Worm (Caenorhabditis elegans) whole organism, early embryonic: ENCODE results near the gene C08A9.3.

Source experiments
- F13C5.2 ChIP-seq: sonication (generic microtip); optimal IDR thresholded peaks from 2 replicates; lab custom pipeline; 2017; ENCODE audit warnings: mild to moderate bottlenecking, missing genetic modification characterization, inconsistent platforms, missing compliant biosample characterization
- aly-1 ChIP-seq: sonication (generic microtip); optimal IDR thresholded peaks from 2 replicates; lab custom pipeline; 2016; ENCODE audit warnings: missing genetic modification characterization, missing compliant biosample characterization
- ama-1 ChIP-seq: fragments of 150-350 bp; optimal IDR thresholded peaks from 2 replicates; lab custom pipeline; 2014
- ceh-13 ChIP-seq: fragments of 200-800 bp; sonication (Bioruptor generic); optimal IDR thresholded peaks from 2 replicates; lab custom pipeline; 2018; ENCODE audit warnings: mild to moderate bottlenecking, missing genetic modification characterization, missing compliant biosample characterization
- ets-7 ChIP-seq: sonication (generic microtip); optimal IDR thresholded peaks from 2 replicates; lab custom pipeline; 2016; ENCODE audit warnings: missing genotype, missing genetic modification characterization, missing compliant biosample characterization
- sea-1 ChIP-seq: fragments of 200-800 bp; sonication (Bioruptor generic); conservative IDR thresholded peaks from 2 replicates; pipeline ENCODE4 v1.3.6; 2022; ENCODE audit warnings: missing genetic modification characterization, missing compliant biosample characterization
- tbx-37 ChIP-seq: fragments of 200-800 bp; sonication (Bioruptor generic); conservative IDR thresholded peaks from 2 replicates; pipeline ENCODE4 v1.3.6; 2022; ENCODE audit warnings: missing genetic modification reagents, missing genetic modification characterization, missing compliant biosample characterization

- TF ChIP-seq aly-1 (no peak), ceh-13 (no peak), ama-1 (lab: Kevin White, UChicago) (no peak), tbx-37 (GFP tag; lab: Robert Waterston, UW) (no peak), ets-7 (tag; lab: Kevin White, UChicago) (no peak), F13C5.2 (tag; lab: Kevin White, UChicago) (no peak), sea-1 (GFP tag; lab: Robert Waterston, UW) (no peak)
Measured at ce11 chrX:17042946-17043345, 50.2 kb downstream of the C08A9.3 start, which contains the start of gene F35B3.7.
